Worm (Caenorhabditis elegans) whole organism, L2 larva: ENCODE measurements around the gene snu-13.

Source experiments
- aly-2 ChIP-seq: fragments of 150-350 bp; optimal IDR thresholded peaks from 2 replicates; lab custom pipeline; 2014; ENCODE audit warnings: missing biosample characterization, missing genetic modification characterization
- nhr-10 ChIP-seq: sonication (generic microtip); optimal IDR thresholded peaks from 2 replicates; lab custom pipeline; 2017; ENCODE audit warnings: missing biosample characterization, missing genetic modification characterization
- nhr-237 ChIP-seq: fragments of 150-350 bp; optimal IDR thresholded peaks from 2 replicates; lab custom pipeline; 2014; ENCODE audit warnings: missing biosample characterization, missing genetic modification characterization
- nhr-6 ChIP-seq: fragments of 150-350 bp; optimal IDR thresholded peaks from 2 replicates; lab custom pipeline; 2014; ENCODE audit warnings: missing biosample characterization, missing genetic modification characterization
- nhr-77 ChIP-seq: fragments of 150-350 bp; optimal IDR thresholded peaks from 2 replicates; lab custom pipeline; 2014; ENCODE audit warnings: missing biosample characterization, missing genetic modification characterization
- sem-4 ChIP-seq: fragments of 150-350 bp; optimal IDR thresholded peaks from 2 replicates; lab custom pipeline; 2014; ENCODE audit warnings: missing biosample characterization, missing genetic modification reagents, missing genetic modification characterization
- zag-1 ChIP-seq: fragments of 150-350 bp; optimal IDR thresholded peaks from 2 replicates; lab custom pipeline; 2014; ENCODE audit warnings: missing biosample characterization, missing genetic modification characterization

ce11 chrII:10662698-10663097 lies 4.3 kb upstream of the snu-13 start, which contains the start of gene D2089.8:
- TF ChIP-seq nhr-6 (tag; lab: Kevin White, UChicago) (no peak), nhr-10 (tag; lab: Kevin White, UChicago) (no peak), nhr-77 (tag; lab: Kevin White, UChicago) (no peak), sem-4 (tag; lab: Kevin White, UChicago) (no peak), aly-2 (tag; lab: Kevin White, UChicago) (no peak), zag-1 (tag; lab: Kevin White, UChicago) (no peak), nhr-237 (tag; lab: Kevin White, UChicago) (no peak)
